Fruit fly (Drosophila melanogaster): ENCODE data around the gene CG5895.

The CG5895 gene

DNA sequence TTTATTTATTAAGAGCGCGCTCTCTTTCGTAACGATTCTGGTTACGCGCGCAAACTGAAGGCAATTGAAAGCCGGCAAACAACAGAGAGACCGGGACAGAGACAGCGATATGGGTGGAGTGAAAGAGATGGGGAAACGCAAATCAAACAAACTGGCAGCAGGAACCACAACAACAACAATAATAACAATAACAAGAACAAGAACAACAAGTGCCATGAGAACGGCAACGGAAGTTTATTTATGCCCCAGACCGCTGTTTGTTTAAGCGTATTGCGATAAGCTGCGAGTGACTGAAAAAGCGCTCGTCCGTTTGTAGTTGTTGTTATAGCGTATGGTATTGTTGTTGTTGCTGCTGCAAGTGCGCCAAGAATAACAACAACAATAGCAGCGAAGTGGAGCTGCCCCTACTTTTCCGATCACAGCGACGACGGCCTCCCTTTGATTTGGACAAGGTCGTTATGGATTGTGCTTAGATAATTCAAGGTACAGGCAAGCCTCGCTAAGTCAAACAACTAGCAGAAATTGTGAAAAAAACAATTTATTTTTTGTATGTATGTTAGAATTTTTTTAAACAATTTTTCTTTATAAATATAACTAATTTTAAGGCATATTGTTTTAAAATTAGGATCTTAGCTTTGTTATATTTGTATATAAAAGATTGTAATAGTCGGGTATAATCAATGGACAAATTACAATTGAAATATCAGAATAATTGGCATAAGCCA is 9.1 kb upstream of the CG5895 start (continued):
- TF ChIP-seq CG11398 (GFP tag; optimal IDR thresholded peaks at IDR 0.05) = peak; percentile 74
- peak; percentile 60 for TF ChIP-seq pfk (GFP tag; optimal IDR thresholded peaks at IDR 0.05)
- TF ChIP-seq Dbx (GFP tag; IDR thresholded peaks at IDR 0.05) = peak; percentile 54; the same call in 1 of the 3 replicates
- peak; percentile 50 for TF ChIP-seq CG12942 (GFP tag; optimal IDR thresholded peaks at IDR 0.05)
- no peak for TF ChIP-seq lov (optimal IDR thresholded peaks at IDR 0.05)
- TF ChIP-seq lov (GFP tag; IDR thresholded peaks at IDR 0.05) = peak; percentile 87
- no peak for TF ChIP-seq Trl (optimal IDR thresholded peaks at IDR 0.05)
- TF ChIP-seq Trl (GFP tag; optimal IDR thresholded peaks at IDR 0.05) = peak; percentile 62
- TF ChIP-seq hth (optimal IDR thresholded peaks at IDR 0.05) = no peak
- no peak for TF ChIP-seq CG11560 (tag; IDR thresholded peaks at IDR 0.05)
- peak; percentile 55 for TF ChIP-seq salm (tag; optimal IDR thresholded peaks at IDR 0.05)
- peak; percentile 39 for TF ChIP-seq CG17912 (GFP tag; optimal IDR thresholded peaks at IDR 0.05)
- TF ChIP-seq Hr51 (GFP tag; optimal IDR thresholded peaks at IDR 0.05) = peak; percentile 33 to 68
- peak; percentile 50; the same call in 1 of the 2 replicates for TF ChIP-seq stc (GFP tag; IDR thresholded peaks at IDR 0.05)
- no peak for TF ChIP-seq Dip2 (GFP tag; IDR thresholded peaks at IDR 0.05)
- TF ChIP-seq CG18619 (GFP tag; optimal IDR thresholded peaks at IDR 0.05) = peak; percentile 54
- TF ChIP-seq lola (GFP tag; optimal IDR thresholded peaks at IDR 0.05) = peak in 1 of 3 experiments; percentile 51
- TF ChIP-seq Awh (GFP tag; IDR thresholded peaks at IDR 0.05) = peak; percentile 72; the same call in 1 of the 2 replicates
- peak; percentile 80 for TF ChIP-seq sqz (GFP tag; optimal IDR thresholded peaks at IDR 0.05)
- peak; percentile 68 for TF ChIP-seq CG1233 (GFP tag; optimal IDR thresholded peaks at IDR 0.05)
- TF ChIP-seq unc-4 (GFP tag; IDR thresholded peaks at IDR 0.05; ENCODE audit: partially characterized antibody) = no peak
- TF ChIP-seq CG14860 (GFP tag; IDR thresholded peaks at IDR 0.05; ENCODE audit: partially characterized antibody) = no peak
- peak; percentile 4 for TF ChIP-seq CG10274 (GFP tag; optimal IDR thresholded peaks at IDR 0.05)
- peak; percentile 37 for TF ChIP-seq en (GFP tag; optimal IDR thresholded peaks at IDR 0.05)
- TF ChIP-seq tgo (GFP tag; IDR thresholded peaks at IDR 0.05) = peak; percentile 41; the same call in 1 of the 3 replicates
- no peak for TF ChIP-seq mam (GFP tag; optimal IDR thresholded peaks at IDR 0.05)
- TF ChIP-seq CG34422 (GFP tag; IDR thresholded peaks at IDR 0.05) = peak; percentile 70; the same call in 1 of the 3 replicates
- peak; percentile 4 for TF ChIP-seq fd96Cb (tag; optimal IDR thresholded peaks at IDR 0.05)
- TF ChIP-seq twi (tag; optimal IDR thresholded peaks at IDR 0.05) = peak; percentile 51
- TF ChIP-seq az2 (GFP tag; optimal IDR thresholded peaks at IDR 0.05) = peak; percentile 27
- peak; percentile 87 for TF ChIP-seq CG10543 (GFP tag; optimal IDR thresholded peaks at IDR 0.05)
- TF ChIP-seq CG6813 (GFP tag; optimal IDR thresholded peaks at IDR 0.05) = peak; percentile 79
- TF ChIP-seq CG3163 (GFP tag; optimal IDR thresholded peaks at IDR 0.05) = peak; percentile 72
- no peak for TF ChIP-seq CG11696 (GFP tag; IDR thresholded peaks at IDR 0.05)
- TF ChIP-seq pita (GFP tag; optimal IDR thresholded peaks at IDR 0.05) = no peak
- TF ChIP-seq CG18599 (GFP tag; optimal IDR thresholded peaks at IDR 0.05) = peak; percentile 60
- peak; percentile 70 for TF ChIP-seq CG12769 (tag; optimal IDR thresholded peaks at IDR 0.05)
- TF ChIP-seq sna (GFP tag; IDR thresholded peaks at IDR 0.05; ENCODE audit: partially characterized antibody) = no peak
- peak; percentile 35; the same call in 1 of the 2 replicates for TF ChIP-seq ranshi (GFP tag; IDR thresholded peaks at IDR 0.05)
- peak; percentile 75 for TF ChIP-seq wek (GFP tag; optimal IDR thresholded peaks at IDR 0.05)
- TF ChIP-seq chn (GFP tag; optimal IDR thresholded peaks at IDR 0.05) = peak; percentile 11
- peak; percentile 38 for TF ChIP-seq CG4820 (GFP tag; optimal IDR thresholded peaks at IDR 0.05)
- TF ChIP-seq dati (GFP tag; IDR thresholded peaks at IDR 0.05) = no peak
- no peak for TF ChIP-seq tll (GFP tag; optimal IDR thresholded peaks at IDR 0.05)
- peak; percentile 80; the same call in 2 of the 3 replicates for TF ChIP-seq so (GFP tag; IDR thresholded peaks at IDR 0.05)
- TF ChIP-seq Dip3 (GFP tag; optimal IDR thresholded peaks at IDR 0.05) = no peak
- no peak for TF ChIP-seq gfzf (GFP tag; optimal IDR thresholded peaks at IDR 0.05)
- TF ChIP-seq CG1792 (GFP tag; optimal IDR thresholded peaks at IDR 0.05) = peak; percentile 63
- TF ChIP-seq ap (GFP tag; IDR thresholded peaks at IDR 0.05) = peak; percentile 44; the same call in 1 of the 2 replicates
